Worm (Caenorhabditis elegans): ENCODE data around the gene rabs-5.

- TF ChIP-seq peb-1 (tag; optimal IDR thresholded peaks at IDR 0.05) (no peak), mbf-1 (tag; optimal IDR thresholded peaks at IDR 0.05) (no peak)
Measured at ce11 chrIV:8103196-8103595, 4.2 kb downstream of the rabs-5 start.
